Fruit fly (Drosophila melanogaster) whole organism, prepupa: ENCODE data around the gene AttD.
A peak's percentile ranks its signal among the peaks of the same experiment; 100 is the strongest.

Experiments used
- Blimp-1 ChIP-seq: fragments of 200-800 bp; sonication (Bioruptor generic); optimal IDR thresholded peaks from 3 replicates; lab custom pipeline; 2017; ENCODE audit warnings: missing biosample characterization, missing genetic modification characterization, mild to moderate bottlenecking, moderate library complexity, missing genetic modification reagents
- CG10631 ChIP-seq: fragments of 200-800 bp; sonication (Bioruptor generic); optimal IDR thresholded peaks from 2 replicates; lab custom pipeline; 2016; ENCODE audit warnings: missing biosample characterization, missing genetic modification characterization
- CG11294 ChIP-seq: fragments of 200-800 bp; sonication (Bioruptor generic); IDR thresholded peaks from 2 replicates; pipeline ENCODE4 v1.3.6; 2022; ENCODE audit warnings: missing biosample characterization, missing genetic modification characterization
- CG11762 ChIP-seq: fragments of 200-800 bp; sonication (Bioruptor generic); optimal IDR thresholded peaks from 3 replicates; lab custom pipeline; 2016; ENCODE audit warnings: missing biosample characterization, missing genetic modification characterization; ENCODE audit not compliant: insufficient read depth
- CG11902 ChIP-seq: fragments of 200-800 bp; sonication (Bioruptor generic); optimal IDR thresholded peaks from 3 replicates; lab custom pipeline; 2016; ENCODE audit warnings: missing biosample characterization, missing genetic modification characterization
- CG15336 ChIP-seq: fragments of 200-800 bp; sonication (Bioruptor generic); IDR thresholded peaks from 2 replicates; pipeline ENCODE4 v1.3.6; 2022; ENCODE audit warnings: missing biosample characterization, missing genetic modification characterization
- CG1621 ChIP-seq: fragments of 200-800 bp; sonication (Bioruptor generic); optimal IDR thresholded peaks from 3 replicates; lab custom pipeline; 2018; ENCODE audit warnings: missing biosample characterization, mild to moderate bottlenecking, missing genetic modification characterization
- CG16779 ChIP-seq: fragments of 200-800 bp; sonication (Bioruptor generic); optimal IDR thresholded peaks from 3 replicates; lab custom pipeline; 2017; ENCODE audit warnings: missing biosample characterization, mild to moderate bottlenecking, missing genetic modification characterization
- CG3032 ChIP-seq: fragments of 200-800 bp; optimal IDR thresholded peaks from 2 replicates; lab custom pipeline; 2019; ENCODE audit warnings: missing biosample characterization, mild to moderate bottlenecking, missing genetic modification characterization, moderate library complexity
- CG31627 ChIP-seq: fragments of 200-800 bp; sonication (Bioruptor generic); optimal IDR thresholded peaks from 3 replicates; lab custom pipeline; 2016; ENCODE audit warnings: missing biosample characterization, missing genetic modification characterization
- CG32006 ChIP-seq: fragments of 200-800 bp; sonication (Bioruptor generic); optimal IDR thresholded peaks from 3 replicates; lab custom pipeline; 2017; ENCODE audit warnings: missing biosample characterization, mild to moderate bottlenecking, missing genetic modification characterization
- CG3919 ChIP-seq: fragments of 200-800 bp; sonication (Bioruptor generic); optimal IDR thresholded peaks from 3 replicates; lab custom pipeline; 2016; ENCODE audit warnings: missing biosample characterization, missing genetic modification characterization
- CG4318 ChIP-seq: fragments of 200-800 bp; sonication (Bioruptor generic); optimal IDR thresholded peaks from 3 replicates; lab custom pipeline; 2017; ENCODE audit warnings: missing biosample characterization, mild to moderate bottlenecking, missing genetic modification characterization
- CG6163 ChIP-seq: fragments of 200-800 bp; sonication (Bioruptor generic); IDR thresholded peaks from 3 replicates; pipeline ENCODE4 v1.3.6; 2022; ENCODE audit warnings: missing biosample characterization, missing genetic modification characterization
- CG6276 ChIP-seq: fragments of 200-800 bp; sonication (Bioruptor generic); optimal IDR thresholded peaks from 2 replicates; lab custom pipeline; 2017; ENCODE audit warnings: missing biosample characterization, mild to moderate bottlenecking, missing genetic modification characterization
- CG6792 ChIP-seq: fragments of 200-800 bp; sonication (Bioruptor generic); optimal IDR thresholded peaks from 3 replicates; lab custom pipeline; 2016; ENCODE audit warnings: missing biosample characterization, missing genetic modification characterization
- CG6808 ChIP-seq: fragments of 200-800 bp; sonication (Bioruptor generic); optimal IDR thresholded peaks from 3 replicates; lab custom pipeline; 2017; ENCODE audit warnings: missing biosample characterization, missing genetic modification characterization, mild to moderate bottlenecking, moderate library complexity, missing genetic modification reagents
- CG6854 ChIP-seq: fragments of 200-800 bp; sonication (Bioruptor generic); optimal IDR thresholded peaks from 2 replicates; lab custom pipeline; 2017; ENCODE audit warnings: missing biosample characterization, mild to moderate bottlenecking, missing genetic modification characterization
- CG7368 ChIP-seq: fragments of 200-800 bp; sonication (Bioruptor generic); optimal IDR thresholded peaks from 3 replicates; lab custom pipeline; 2016; ENCODE audit warnings: missing biosample characterization, missing genetic modification characterization
- CG8119 ChIP-seq: fragments of 200-800 bp; sonication (Bioruptor generic); IDR thresholded peaks from 3 replicates; pipeline ENCODE4 v1.3.6; 2022; ENCODE audit warnings: missing biosample characterization, missing genetic modification characterization
- CG8319 ChIP-seq: fragments of 200-800 bp; sonication (Bioruptor generic); optimal IDR thresholded peaks from 3 replicates; lab custom pipeline; 2016; ENCODE audit warnings: missing biosample characterization, missing genetic modification characterization
- CG8632 ChIP-seq: fragments of 200-800 bp; sonication (Bioruptor generic); optimal IDR thresholded peaks from 3 replicates; lab custom pipeline; 2016; ENCODE audit warnings: missing biosample characterization, missing genetic modification characterization
- Eip93F ChIP-seq: fragments of 200-800 bp; sonication (Bioruptor generic); optimal IDR thresholded peaks from 2 replicates; lab custom pipeline; 2016; ENCODE audit warnings: missing biosample characterization, mild to moderate bottlenecking, missing genetic modification characterization
- Ets96B ChIP-seq: fragments of 200-800 bp; optimal IDR thresholded peaks from 2 replicates; lab custom pipeline; 2019; ENCODE audit warnings: missing biosample characterization, mild to moderate bottlenecking, missing genetic modification characterization, moderate library complexity
- Gug ChIP-seq: fragments of 200-800 bp; sonication (Bioruptor generic); IDR thresholded peaks from 2 replicates; pipeline ENCODE4 v1.3.6; 2022; ENCODE audit warnings: missing biosample characterization, missing genetic modification characterization
- Hr38 ChIP-seq: sonication (Bioruptor generic); optimal IDR thresholded peaks from 2 replicates; lab custom pipeline; 2016; ENCODE audit warnings: missing biosample characterization, missing genetic modification characterization
- Hr39 ChIP-seq: fragments of 200-800 bp; sonication (Bioruptor generic); optimal IDR thresholded peaks from 2 replicates; lab custom pipeline; 2016; ENCODE audit warnings: missing biosample characterization, missing genetic modification characterization
- Hr4 ChIP-seq: fragments of 200-800 bp; sonication (Bioruptor generic); optimal IDR thresholded peaks from 3 replicates; lab custom pipeline; 2016; ENCODE audit warnings: missing biosample characterization, missing genetic modification characterization
- Met ChIP-seq: fragments of 200-800 bp; sonication (Bioruptor generic); optimal IDR thresholded peaks from 3 replicates; lab custom pipeline; 2016; ENCODE audit warnings: missing biosample characterization, missing genetic modification characterization
- OdsH ChIP-seq: fragments of 200-800 bp; sonication (Bioruptor generic); optimal IDR thresholded peaks from 3 replicates; lab custom pipeline; 2016; ENCODE audit warnings: missing biosample characterization, missing genetic modification characterization
- Sox102F ChIP-seq: fragments of 200-800 bp; sonication (Bioruptor generic); optimal IDR thresholded peaks from 2 replicates; lab custom pipeline; 2016; ENCODE audit warnings: missing biosample characterization, mild to moderate bottlenecking, missing genetic modification characterization
- Sox15 ChIP-seq: fragments of 200-800 bp; sonication (Bioruptor generic); optimal IDR thresholded peaks from 3 replicates; lab custom pipeline; 2016; ENCODE audit warnings: missing biosample characterization, missing genetic modification characterization
- achi ChIP-seq: fragments of 200-800 bp; sonication (Bioruptor generic); optimal IDR thresholded peaks from 3 replicates; lab custom pipeline; 2016; ENCODE audit warnings: missing biosample characterization, missing genetic modification characterization
- acj6 ChIP-seq: fragments of 200-800 bp; sonication (Bioruptor generic); optimal IDR thresholded peaks from 3 replicates; lab custom pipeline; 2016; ENCODE audit warnings: missing biosample characterization, missing genetic modification characterization
- cyc ChIP-seq: fragments of 200-800 bp; sonication (Bioruptor generic); optimal IDR thresholded peaks from 3 replicates; lab custom pipeline; 2016; ENCODE audit warnings: missing biosample characterization, missing genetic modification characterization
- dsx ChIP-seq: fragments of 200-800 bp; optimal IDR thresholded peaks from 3 replicates; lab custom pipeline; 2019; ENCODE audit warnings: missing biosample characterization, mild to moderate bottlenecking, missing genetic modification characterization, moderate library complexity; ENCODE audit not compliant: poor library complexity, severe bottlenecking
- eg ChIP-seq: fragments of 200-800 bp; sonication (Bioruptor generic); IDR thresholded peaks from 3 replicates; pipeline ENCODE4 v1.3.6; 2022; ENCODE audit warnings: missing biosample characterization, missing genetic modification characterization
- fd59A ChIP-seq: fragments of 200-800 bp; sonication (Bioruptor generic); optimal IDR thresholded peaks from 2 replicates; lab custom pipeline; 2017; ENCODE audit warnings: missing biosample characterization, mild to moderate bottlenecking, missing genetic modification characterization, missing genetic modification reagents
- fd85E ChIP-seq: fragments of 200-800 bp; sonication (Bioruptor generic); optimal IDR thresholded peaks from 3 replicates; lab custom pipeline; 2016; ENCODE audit warnings: missing biosample characterization, missing genetic modification characterization
- fkh ChIP-seq: fragments of 200-800 bp; sonication (Bioruptor generic); optimal IDR thresholded peaks from 3 replicates; lab custom pipeline; 2017; ENCODE audit warnings: missing biosample characterization, mild to moderate bottlenecking, missing genetic modification characterization, moderate library complexity
- lz ChIP-seq: fragments of 200-800 bp; sonication (Bioruptor generic); optimal IDR thresholded peaks from 3 replicates; lab custom pipeline; 2016; ENCODE audit warnings: missing biosample characterization, missing genetic modification characterization
- pdm3 ChIP-seq: fragments of 200-800 bp; sonication (Bioruptor generic); optimal IDR thresholded peaks from 3 replicates; lab custom pipeline; 2016; ENCODE audit warnings: missing biosample characterization, missing genetic modification characterization
- salr ChIP-seq, 2 experiments: fragments of 200-800 bp; sonication (Bioruptor generic); optimal IDR thresholded peaks; 3 replicates each; lab custom pipeline; 2016 to 2018; ENCODE audit warnings: missing biosample characterization in 2 of 2, missing genetic modification characterization in 2 of 2, mild to moderate bottlenecking in 1 of 2
- spab ChIP-seq: fragments of 200-800 bp; sonication (Bioruptor generic); optimal IDR thresholded peaks from 2 replicates; lab custom pipeline; 2017; ENCODE audit warnings: missing biosample characterization, mild to moderate bottlenecking, missing genetic modification characterization, missing genetic modification reagents
- ss ChIP-seq, 2 experiments: fragments of 200-800 bp; sonication (Bioruptor generic); optimal IDR thresholded peaks; 2 replicates in 1 of 2; 3 replicates in 1 of 2; lab custom pipeline; 2017 to 2018; ENCODE audit warnings: mild to moderate bottlenecking in 2 of 2, missing biosample characterization in 2 of 2, missing genetic modification characterization in 2 of 2, moderate library complexity in 1 of 2
- svp ChIP-seq: fragments of 200-800 bp; sonication (Bioruptor generic); peaks from one replicate; lab custom pipeline; 2016; ENCODE audit warnings: missing biosample characterization, missing genetic modification characterization
- topi ChIP-seq: fragments of 200-800 bp; sonication (Bioruptor generic); optimal IDR thresholded peaks from 3 replicates; lab custom pipeline; 2016; ENCODE audit warnings: missing biosample characterization, missing genetic modification characterization
- vri ChIP-seq: fragments of 200-800 bp; sonication (Bioruptor generic); optimal IDR thresholded peaks from 3 replicates; lab custom pipeline; 2016; ENCODE audit warnings: missing biosample characterization, mild to moderate bottlenecking, missing genetic modification characterization

AttD gene

dm6 chr3R:17603717-17604116 lies 21.4 kb upstream of the AttD start:
- TF ChIP-seq spab (GFP tag; lab: Kevin White, UChicago) (no peak), vri (GFP tag; lab: Kevin White, UChicago) (peak; percentile 25)

- peak; percentile 37 for TF ChIP-seq topi (GFP tag; lab: Kevin White, UChicago)
- TF ChIP-seq Ets96B (tag; lab: Kevin White, UChicago), result peak; percentile 66
- TF ChIP-seq Sox102F (GFP tag; lab: Kevin White, UChicago), result peak; percentile 43
- TF ChIP-seq CG11762 (GFP tag; lab: Kevin White, UChicago), result peak; percentile 12
- no peak for TF ChIP-seq pdm3 (GFP tag; lab: Kevin White, UChicago)
- TF ChIP-seq CG7368 (GFP tag; lab: Kevin White, UChicago), result no peak
- TF ChIP-seq CG11294 (GFP tag; lab: Robert Waterston, UW), result peak; percentile 24; the same call in 1 of the 2 replicates
- TF ChIP-seq CG8319 (GFP tag; lab: Kevin White, UChicago), result no peak
- peak; percentile 60 for TF ChIP-seq CG6276 (GFP tag; lab: Kevin White, UChicago)
- peak; percentile 10 for TF ChIP-seq fkh (GFP tag; lab: Kevin White, UChicago)
- TF ChIP-seq cyc (GFP tag; lab: Kevin White, UChicago), result peak; percentile 12
- TF ChIP-seq vri (GFP tag; lab: Kevin White, UChicago), result peak; percentile 64
- TF ChIP-seq CG4318 (GFP tag; lab: Kevin White, UChicago), result peak; percentile 50
- peak in 1 of 2 experiments; percentile 39 for TF ChIP-seq salr (GFP tag; optimal IDR thresholded peaks at IDR 0.05; lab: Kevin White, UChicago)
- peak; percentile 11 for TF ChIP-seq CG11902
- no peak for TF ChIP-seq Gug
- no peak for TF ChIP-seq Hr38 (GFP tag; lab: Kevin White, UChicago)
- peak; percentile 59 for TF ChIP-seq achi (GFP tag; lab: Kevin White, UChicago)
- peak; percentile 21 for TF ChIP-seq CG3919
- peak; percentile 58 for TF ChIP-seq dsx
- TF ChIP-seq Hr4 (GFP tag; lab: Kevin White, UChicago), result peak; percentile 22
- TF ChIP-seq CG6808, result peak; percentile 65
- peak; percentile 17 for TF ChIP-seq Met (GFP tag; lab: Kevin White, UChicago)
- peak; percentile 61 for TF ChIP-seq spab (GFP tag; lab: Kevin White, UChicago)
- TF ChIP-seq CG15336 (GFP tag; lab: Robert Waterston, UW), result peak; percentile 37
- TF ChIP-seq ss (GFP tag; optimal IDR thresholded peaks at IDR 0.05; lab: Kevin White, UChicago), result peak; percentile 28 to 75
- peak; percentile 15 for TF ChIP-seq Sox15
- TF ChIP-seq CG6854 (GFP tag; lab: Kevin White, UChicago), result no peak
- peak; percentile 39 for TF ChIP-seq CG6792 (GFP tag; lab: Kevin White, UChicago)
- peak; percentile 20 for TF ChIP-seq Blimp-1
- TF ChIP-seq CG32006 (GFP tag; lab: Kevin White, UChicago), result peak; percentile 73
- TF ChIP-seq fd85E (GFP tag; lab: Kevin White, UChicago), result no peak
- peak; percentile 2 for TF ChIP-seq Hr39 (GFP tag; lab: Kevin White, UChicago)
- peak; percentile 45; the same call in 1 of the 3 replicates for TF ChIP-seq eg
- TF ChIP-seq acj6 (GFP tag; lab: Kevin White, UChicago), result peak; percentile 36
- peak; percentile 51 for TF ChIP-seq CG8119
- TF ChIP-seq Eip93F (GFP tag; lab: Kevin White, UChicago), result no peak
- peak; percentile 45 for TF ChIP-seq svp (GFP tag; lab: Kevin White, UChicago)
- TF ChIP-seq CG8632 (GFP tag; lab: Kevin White, UChicago), result peak; percentile 33
- TF ChIP-seq OdsH (GFP tag; lab: Kevin White, UChicago), result peak; percentile 50
- peak; percentile 22 for TF ChIP-seq CG1621 (tag; lab: Kevin White, UChicago)
- no peak for TF ChIP-seq lz
- peak; percentile 33 for TF ChIP-seq fd59A (GFP tag; lab: Kevin White, UChicago)
- TF ChIP-seq CG10631 (GFP tag; lab: Kevin White, UChicago), result peak; percentile 55
- no peak for TF ChIP-seq CG3032
- peak; percentile 44 for TF ChIP-seq CG16779 (tag; lab: Kevin White, UChicago)
- peak; percentile 27 for TF ChIP-seq CG31627
- TF ChIP-seq CG6163 (GFP tag; lab: Robert Waterston, UW), result no peak
These were observed 20.7 kb upstream of the AttD start for dm6 chr3R:17604198-17604879.
